Fruit fly (Drosophila melanogaster): ENCODE results near the gene Prx6a.

- TF ChIP-seq CG14655 (GFP tag; optimal IDR thresholded peaks at IDR 0.05) (no peak), EcR (GFP tag; optimal IDR thresholded peaks at IDR 0.05) (no peak), gl (tag; optimal IDR thresholded peaks at IDR 0.05) (no peak), D1 (tag; optimal IDR thresholded peaks at IDR 0.05) (no peak), fd96Ca (GFP tag; IDR thresholded peaks at IDR 0.05) (no peak), Snoo (tag; optimal IDR thresholded peaks at IDR 0.05) (peak; percentile 28), Pif1A (GFP tag; optimal IDR thresholded peaks at IDR 0.05) (peak; percentile 12), CG17806 (tag; optimal IDR thresholded peaks at IDR 0.05) (no peak), rn (GFP tag; IDR thresholded peaks at IDR 0.05) (no peak), CG10348 (GFP tag; IDR thresholded peaks at IDR 0.05) (no peak), CG12605 (GFP tag; IDR thresholded peaks at IDR 0.05) (no peak)
Observed at dm6 chr2L:2882968-2883702, 5.1 kb upstream of the Prx6a start.
